Worm (Caenorhabditis elegans) whole organism, L2 larva: ENCODE data around the gene Y116A8B.4.

Experiments
- ama-1 ChIP-seq: fragments of 150-350 bp; optimal IDR thresholded peaks from 2 replicates; lab custom pipeline; 2018; ENCODE audit warnings: inconsistent platforms
- elt-3 ChIP-seq: sonication (generic microtip); optimal IDR thresholded peaks from 2 replicates; lab custom pipeline; 2017; ENCODE audit warnings: missing biosample characterization, missing genetic modification characterization
- nhr-237 ChIP-seq: fragments of 150-350 bp; optimal IDR thresholded peaks from 2 replicates; lab custom pipeline; 2014; ENCODE audit warnings: missing biosample characterization, missing genetic modification characterization
- nhr-77 ChIP-seq: fragments of 150-350 bp; optimal IDR thresholded peaks from 2 replicates; lab custom pipeline; 2014; ENCODE audit warnings: missing biosample characterization, missing genetic modification characterization
- ztf-11 ChIP-seq: sonication (generic microtip); optimal IDR thresholded peaks from 2 replicates; lab custom pipeline; 2017; ENCODE audit warnings: missing biosample characterization, missing genetic modification characterization

ce11 chrIV:17267304-17267891 lies 43.8 kb downstream of the Y116A8B.4 start:
- TF ChIP-seq elt-3 = no peak
- TF ChIP-seq ama-1 = no peak
- TF ChIP-seq nhr-237 (tag; lab: Kevin White, UChicago) = no peak
- TF ChIP-seq nhr-77 (tag; lab: Kevin White, UChicago) = no peak
- no peak for TF ChIP-seq ztf-11 (tag; lab: Kevin White, UChicago)
